Fruit fly (Drosophila melanogaster) whole organism, prepupa: ENCODE data around the gene disp.

Source experiments
- Blimp-1 ChIP-seq: fragments of 200-800 bp; sonication (Bioruptor generic); optimal IDR thresholded peaks from 3 replicates; lab custom pipeline; 2017; ENCODE audit warnings: missing biosample characterization, missing genetic modification characterization, mild to moderate bottlenecking, moderate library complexity, missing genetic modification reagents
- CG34406 ChIP-seq: fragments of 200-800 bp; sonication (Bioruptor generic); optimal IDR thresholded peaks from 3 replicates; lab custom pipeline; 2016; ENCODE audit warnings: missing biosample characterization, missing genetic modification characterization
- CG3919 ChIP-seq: fragments of 200-800 bp; sonication (Bioruptor generic); optimal IDR thresholded peaks from 3 replicates; lab custom pipeline; 2016; ENCODE audit warnings: missing biosample characterization, missing genetic modification characterization
- CG6792 ChIP-seq: fragments of 200-800 bp; sonication (Bioruptor generic); optimal IDR thresholded peaks from 3 replicates; lab custom pipeline; 2016; ENCODE audit warnings: missing biosample characterization, missing genetic modification characterization
- CG9139 ChIP-seq: fragments of 200-800 bp; sonication (Bioruptor generic); optimal IDR thresholded peaks from 3 replicates; lab custom pipeline; 2017; ENCODE audit warnings: missing biosample characterization, mild to moderate bottlenecking, missing genetic modification characterization
- Eip75B ChIP-seq: fragments of 200-800 bp; sonication (Bioruptor generic); optimal IDR thresholded peaks from 3 replicates; lab custom pipeline; 2016; ENCODE audit warnings: missing biosample characterization, missing genetic modification characterization
- Eip78C ChIP-seq: fragments of 200-800 bp; sonication (Bioruptor generic); peaks from one replicate; lab custom pipeline; 2016; ENCODE audit warnings: missing biosample characterization, missing genetic modification characterization
- Eip93F ChIP-seq: fragments of 200-800 bp; sonication (Bioruptor generic); optimal IDR thresholded peaks from 2 replicates; lab custom pipeline; 2016; ENCODE audit warnings: missing biosample characterization, mild to moderate bottlenecking, missing genetic modification characterization
- Hr39 ChIP-seq: fragments of 200-800 bp; sonication (Bioruptor generic); optimal IDR thresholded peaks from 2 replicates; lab custom pipeline; 2016; ENCODE audit warnings: missing biosample characterization, missing genetic modification characterization
- OdsH ChIP-seq: fragments of 200-800 bp; sonication (Bioruptor generic); optimal IDR thresholded peaks from 3 replicates; lab custom pipeline; 2016; ENCODE audit warnings: missing biosample characterization, missing genetic modification characterization
- dac ChIP-seq: fragments of 200-800 bp; sonication (Bioruptor generic); optimal IDR thresholded peaks from 2 replicates; lab custom pipeline; 2017; ENCODE audit warnings: missing biosample characterization, mild to moderate bottlenecking, missing genetic modification characterization
- esn ChIP-seq: fragments of 200-800 bp; sonication (Bioruptor generic); optimal IDR thresholded peaks from 2 replicates; lab custom pipeline; 2016; ENCODE audit warnings: missing biosample characterization, mild to moderate bottlenecking, missing genetic modification characterization, moderate library complexity
- topi ChIP-seq: fragments of 200-800 bp; sonication (Bioruptor generic); optimal IDR thresholded peaks from 3 replicates; lab custom pipeline; 2016; ENCODE audit warnings: missing biosample characterization, missing genetic modification characterization

dm6 chr3R:5861218-5861902, 5.2 kb upstream of the disp start:
- no peak for TF ChIP-seq CG9139 (GFP tag; lab: Kevin White, UChicago)
- TF ChIP-seq Eip93F (GFP tag; lab: Kevin White, UChicago), result no peak
- TF ChIP-seq CG3919, result no peak
- TF ChIP-seq topi (GFP tag; lab: Kevin White, UChicago), result peak; percentile 61
- TF ChIP-seq dac, result peak; percentile 52
- peak; percentile 68 for TF ChIP-seq esn
- TF ChIP-seq Eip78C, result peak; percentile 85
- TF ChIP-seq Eip75B (GFP tag; lab: Kevin White, UChicago), result peak; percentile 34
- peak; percentile 12 for TF ChIP-seq CG6792 (GFP tag; lab: Kevin White, UChicago)
- TF ChIP-seq Blimp-1 (GFP tag; lab: Kevin White, UChicago), result peak; percentile 74
- peak; percentile 43 for TF ChIP-seq Hr39
- TF ChIP-seq OdsH, result peak; percentile 39
- no peak for TF ChIP-seq CG34406
